Worm (Caenorhabditis elegans) whole organism, L1 larva: ENCODE measurements around the gene F55C12.4.

Experiments
- C04F5.9 ChIP-seq: sonication (generic microtip); optimal IDR thresholded peaks from 2 replicates; lab custom pipeline; 2016; ENCODE audit warnings: missing genetic modification characterization, missing compliant biosample characterization
- C34B4.2 ChIP-seq: sonication (generic microtip); optimal IDR thresholded peaks from 2 replicates; lab custom pipeline; 2017; ENCODE audit warnings: mild to moderate bottlenecking, missing genetic modification characterization, missing compliant biosample characterization
- aly-2 ChIP-seq: fragments of 150-350 bp; optimal IDR thresholded peaks from 2 replicates; lab custom pipeline; 2014; ENCODE audit warnings: missing biosample characterization, missing genetic modification characterization
- blmp-1 ChIP-seq: fragments of 150-350 bp; optimal IDR thresholded peaks from 2 replicates; lab custom pipeline; 2014; ENCODE audit warnings: missing biosample characterization, missing genetic modification characterization
- ceh-8 ChIP-seq: fragments of 200-800 bp; sonication (Bioruptor generic); optimal IDR thresholded peaks from 2 replicates; lab custom pipeline; 2018; ENCODE audit warnings: mild to moderate bottlenecking, missing genetic modification characterization, moderate library complexity, missing compliant biosample characterization
- ceh-82 ChIP-seq, 3 experiments: fragments of 150-350 bp in 1 of 3; sonication (generic microtip) in 2 of 3; optimal IDR thresholded peaks; 2 replicates each; lab custom pipeline; 2014 to 2017; ENCODE audit warnings: missing biosample characterization in 3 of 3, missing genetic modification characterization in 3 of 3
- efl-1 ChIP-seq, 4 experiments: fragments of 150-350 bp; optimal IDR thresholded peaks in 3 of 4; peaks in 1 of 4; 1 replicate in 1 of 4; 2 replicates in 3 of 4; lab custom pipeline; 2014; ENCODE audit warnings: missing biosample characterization in 2 of 4, missing genetic modification characterization in 2 of 4, missing genetic modification reagents in 2 of 4
- egl-13 ChIP-seq: sonication (generic microtip); optimal IDR thresholded peaks from 2 replicates; lab custom pipeline; 2016; ENCODE audit warnings: missing genotype, missing genetic modification reagents, missing genetic modification characterization, missing compliant biosample characterization
- elt-2 ChIP-seq: sonication (generic microtip); optimal IDR thresholded peaks from 2 replicates; lab custom pipeline; 2016; ENCODE audit warnings: missing genetic modification characterization, mild to moderate bottlenecking, inconsistent platforms, missing compliant biosample characterization, missing genetic modification reagents
- elt-3 ChIP-seq, 6 experiments: fragments of 150-350 bp in 1 of 6; sonication (generic microtip); optimal IDR thresholded peaks; 2 replicates each; lab custom pipeline; 2017 to 2018; ENCODE audit warnings: missing biosample characterization in 6 of 6, missing genetic modification characterization in 6 of 6, inconsistent platforms in 1 of 6
- fkh-4 ChIP-seq: sonication (generic microtip); optimal IDR thresholded peaks from 2 replicates; lab custom pipeline; 2016; ENCODE audit warnings: missing compliant biosample characterization, missing genetic modification characterization, borderline replicate concordance
- fkh-8 ChIP-seq: sonication (generic microtip); optimal IDR thresholded peaks from 2 replicates; lab custom pipeline; 2016; ENCODE audit warnings: mild to moderate bottlenecking, missing genetic modification characterization, missing compliant biosample characterization
- hlh-17 ChIP-seq: fragments of 200-800 bp; sonication (Bioruptor generic); optimal IDR thresholded peaks from 2 replicates; lab custom pipeline; 2018; ENCODE audit warnings: missing genetic modification characterization, mild to moderate bottlenecking, missing compliant biosample characterization, moderate library complexity, borderline replicate concordance
- irx-1 ChIP-seq: sonication (generic microtip); optimal IDR thresholded peaks from 2 replicates; lab custom pipeline; 2016; ENCODE audit warnings: missing genetic modification characterization, missing compliant biosample characterization
- isw-1 ChIP-seq: fragments of 200-800 bp; sonication (Bioruptor generic); IDR thresholded peaks from 2 replicates; pipeline ENCODE4 v1.3.6; 2022; ENCODE audit warnings: missing genetic modification characterization, missing compliant biosample characterization
- jun-1 ChIP-seq: fragments of 150-350 bp; optimal IDR thresholded peaks from 2 replicates; lab custom pipeline; 2014; ENCODE audit warnings: missing biosample characterization, missing genetic modification reagents, missing genetic modification characterization
- lin-14 ChIP-seq: fragments of 200-800 bp; sonication (Bioruptor generic); optimal IDR thresholded peaks from 2 replicates; lab custom pipeline; 2018; ENCODE audit warnings: mild to moderate bottlenecking, missing genetic modification characterization, moderate library complexity, missing compliant biosample characterization
- lin-39 ChIP-seq: fragments of 150-350 bp; optimal IDR thresholded peaks from 2 replicates; lab custom pipeline; 2014; ENCODE audit warnings: missing biosample characterization, missing genetic modification reagents, missing genetic modification characterization
- lir-3 ChIP-seq: sonication (generic microtip); optimal IDR thresholded peaks from 2 replicates; lab custom pipeline; 2016; ENCODE audit warnings: mild to moderate bottlenecking, missing genetic modification characterization, moderate library complexity, missing compliant biosample characterization; ENCODE audit not compliant: poor library complexity
- lsy-2 ChIP-seq, 2 experiments: fragments of 150-350 bp; optimal IDR thresholded peaks; 2 replicates each; lab custom pipeline; 2014; ENCODE audit warnings: missing biosample characterization in 2 of 2, missing genetic modification characterization in 2 of 2
- nhr-12 ChIP-seq: sonication (generic microtip); optimal IDR thresholded peaks from 2 replicates; lab custom pipeline; 2017; ENCODE audit warnings: missing biosample characterization, missing genetic modification characterization
- nhr-76 ChIP-seq: sonication (generic microtip); optimal IDR thresholded peaks from 2 replicates; lab custom pipeline; 2017; ENCODE audit warnings: missing biosample characterization, missing genetic modification characterization
- nhr-77 ChIP-seq: fragments of 150-350 bp; optimal IDR thresholded peaks from 2 replicates; lab custom pipeline; 2014; ENCODE audit warnings: missing biosample characterization, missing genetic modification characterization
- nhr-85 ChIP-seq: sonication (generic microtip); peaks from one replicate; lab custom pipeline; 2016; ENCODE audit warnings: missing genetic modification characterization, inconsistent platforms, missing compliant biosample characterization
- nhr-90 ChIP-seq: sonication (generic microtip); optimal IDR thresholded peaks from 2 replicates; lab custom pipeline; 2016; ENCODE audit warnings: mild to moderate bottlenecking, missing genetic modification characterization, missing compliant biosample characterization; ENCODE audit not compliant: poor library complexity
- pag-3 ChIP-seq: sonication (generic microtip); optimal IDR thresholded peaks from 2 replicates; lab custom pipeline; 2017; ENCODE audit warnings: missing genetic modification characterization, mild to moderate bottlenecking, missing compliant biosample characterization, antibody characterized with exemption, borderline replicate concordance; ENCODE audit not compliant: insufficient read depth
- rnt-1 ChIP-seq: sonication (generic microtip); optimal IDR thresholded peaks from 2 replicates; lab custom pipeline; 2016; ENCODE audit warnings: mild to moderate bottlenecking, missing genetic modification characterization, moderate library complexity, missing compliant biosample characterization
- snpc-4 ChIP-seq: fragments of 150-350 bp; optimal IDR thresholded peaks from 2 replicates; lab custom pipeline; 2014; ENCODE audit warnings: missing biosample characterization, missing genetic modification characterization
- snu-23 ChIP-seq: sonication (generic microtip); optimal IDR thresholded peaks from 2 replicates; lab custom pipeline; 2016; ENCODE audit warnings: missing genetic modification characterization, missing compliant biosample characterization
- sox-4 ChIP-seq: sonication (generic microtip); optimal IDR thresholded peaks from 2 replicates; lab custom pipeline; 2016; ENCODE audit warnings: missing genetic modification characterization, missing compliant biosample characterization
- sptf-1 ChIP-seq: fragments of 150-350 bp; optimal IDR thresholded peaks from 2 replicates; lab custom pipeline; 2014; ENCODE audit warnings: missing biosample characterization, missing genetic modification characterization
- tlp-1 ChIP-seq: fragments of 150-350 bp; optimal IDR thresholded peaks from 2 replicates; lab custom pipeline; 2014; ENCODE audit warnings: missing biosample characterization, missing genetic modification characterization
- unc-130 ChIP-seq: fragments of 150-350 bp; optimal IDR thresholded peaks from 2 replicates; lab custom pipeline; 2017; ENCODE audit warnings: missing biosample characterization, missing genetic modification characterization, inconsistent platforms
- unc-62 ChIP-seq: fragments of 150-350 bp; optimal IDR thresholded peaks from 2 replicates; lab custom pipeline; 2014; ENCODE audit warnings: missing biosample characterization, missing genetic modification reagents, missing genetic modification characterization
- unc-98 ChIP-seq: fragments of 200-800 bp; sonication (Bioruptor generic); IDR thresholded peaks from 2 replicates; pipeline ENCODE4 v1.3.6; 2022; ENCODE audit warnings: missing genetic modification characterization, missing compliant biosample characterization
- xbp-1 ChIP-seq: sonication (generic microtip); optimal IDR thresholded peaks from 2 replicates; lab custom pipeline; 2016; ENCODE audit warnings: missing genetic modification characterization, missing compliant biosample characterization
- zag-1 ChIP-seq: fragments of 150-350 bp; optimal IDR thresholded peaks from 2 replicates; lab custom pipeline; 2014; ENCODE audit warnings: missing biosample characterization, missing genetic modification characterization
- ztf-11 ChIP-seq, 2 experiments: sonication (generic microtip); optimal IDR thresholded peaks; 2 replicates each; lab custom pipeline; 2016 to 2017; ENCODE audit warnings: missing genetic modification characterization in 2 of 2, missing biosample characterization in 1 of 2, missing compliant biosample characterization in 1 of 2

F55C12.4 gene

DNA sequence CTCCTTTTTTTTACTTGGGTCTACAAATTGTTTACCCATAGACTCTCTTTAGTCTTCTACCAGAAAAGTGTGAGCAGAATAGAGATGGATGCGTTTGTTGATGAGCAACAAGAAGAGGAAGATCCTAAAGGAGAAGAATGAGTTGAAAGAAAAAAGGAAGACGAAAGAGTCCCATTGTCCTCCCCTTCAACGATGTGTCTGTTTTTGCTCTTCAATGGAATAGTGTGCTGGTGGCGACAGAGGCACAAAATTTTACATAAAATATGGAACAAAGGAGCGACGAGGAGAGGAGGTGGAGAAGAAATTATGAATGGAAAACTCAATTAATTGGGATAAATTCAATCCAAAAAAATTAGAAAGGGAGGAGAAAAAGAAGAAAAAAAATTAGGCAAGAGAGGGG, 2.4 kb upstream of the F55C12.4 start:
- peak; percentile 49 for TF ChIP-seq lin-14
- TF ChIP-seq nhr-90 (tag; lab: Kevin White, UChicago), result no peak

DNA sequence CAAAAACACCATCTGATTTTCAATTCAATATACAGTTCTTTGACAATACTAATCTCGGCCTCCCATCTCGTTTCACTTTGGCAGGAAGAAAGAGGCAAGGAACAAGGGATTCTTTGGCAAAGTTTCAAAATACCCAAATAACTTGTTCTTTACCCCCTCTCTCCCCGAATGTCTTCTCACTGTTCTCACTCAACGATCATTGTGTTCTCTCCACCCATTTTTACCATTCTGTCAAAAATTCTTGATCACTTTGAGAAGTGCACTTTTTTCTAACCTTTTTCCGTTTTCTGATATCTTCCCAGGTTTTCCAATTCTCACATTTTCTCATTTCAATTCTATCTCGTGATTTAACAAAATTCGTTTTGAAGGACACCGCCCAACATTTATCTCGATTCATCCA, 4.1 kb downstream of the F55C12.4 start, which contains the start of gene H41C03.1:
Gene H41C03.1, plus strand, starts transcription at position 301 of the 400 bp plus-strand sequence.
- TF ChIP-seq egl-13 (no peak), lin-14 (peak; percentile 17), xbp-1 (tag; lab: Kevin White, UChicago) (no peak), blmp-1 (tag; lab: Kevin White, UChicago) (peak; percentile 17)

DNA sequence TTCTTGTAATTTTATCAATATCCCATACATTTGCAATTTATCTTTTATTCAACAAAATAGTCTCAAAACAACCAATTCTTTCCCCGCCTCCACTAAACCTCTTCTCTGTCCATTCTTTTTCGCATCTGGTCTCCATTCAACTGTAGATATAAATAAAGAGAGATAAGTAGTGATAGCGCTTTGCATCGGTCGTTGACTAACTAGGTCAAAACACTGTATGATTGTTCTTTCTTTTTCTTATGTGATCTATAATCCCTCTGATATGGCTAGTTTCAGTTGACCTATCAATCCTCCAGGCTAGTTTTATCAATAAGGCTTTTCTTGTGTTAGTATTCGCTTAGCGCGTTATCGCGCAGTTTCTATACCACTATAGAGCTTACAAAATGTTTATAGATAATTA, 5.0 kb downstream of the F55C12.4 start:
- TF ChIP-seq lin-39 (tag; lab: Kevin White, UChicago) (no peak), nhr-85 (tag; lab: Kevin White, UChicago) (peak; percentile 55), zag-1 (no peak), blmp-1 (tag; lab: Kevin White, UChicago) (peak; percentile 73), sox-4 (tag; lab: Kevin White, UChicago) (no peak), ceh-8 (GFP tag; lab: Kevin White, UChicago) (no peak), elt-3 (tag; optimal IDR thresholded peaks at IDR 0.05; lab: Kevin White, UChicago) (peak in 2 of 6 experiments; percentile 51 to 80)

DNA sequence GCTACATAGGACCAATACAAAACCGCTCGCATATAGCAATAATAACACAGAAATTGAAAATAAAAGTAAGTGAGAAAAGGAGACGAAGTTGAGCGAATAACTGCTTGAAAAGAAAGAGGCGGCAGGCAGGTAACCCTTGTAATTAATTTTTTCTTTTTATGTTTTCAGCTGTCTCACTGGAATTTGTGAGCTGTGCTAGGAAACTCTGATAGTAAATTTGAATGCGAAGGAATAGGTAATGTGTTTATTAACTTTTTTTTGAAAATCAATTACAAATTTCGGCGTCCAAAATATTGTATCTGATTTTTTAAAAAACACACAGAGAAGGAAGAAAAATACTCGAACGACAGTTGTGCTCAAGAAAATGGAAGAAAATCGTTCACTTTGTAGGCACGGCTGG, 6.2 kb downstream of the F55C12.4 start, which contains the start of gene H41C03.2:
Gene H41C03.2, minus strand, starts transcription at position 101 of the 400 bp plus-strand sequence.
- TF ChIP-seq fkh-8 (tag; lab: Kevin White, UChicago) (peak; percentile 25), aly-2 (tag; lab: Kevin White, UChicago) (no peak)

DNA sequence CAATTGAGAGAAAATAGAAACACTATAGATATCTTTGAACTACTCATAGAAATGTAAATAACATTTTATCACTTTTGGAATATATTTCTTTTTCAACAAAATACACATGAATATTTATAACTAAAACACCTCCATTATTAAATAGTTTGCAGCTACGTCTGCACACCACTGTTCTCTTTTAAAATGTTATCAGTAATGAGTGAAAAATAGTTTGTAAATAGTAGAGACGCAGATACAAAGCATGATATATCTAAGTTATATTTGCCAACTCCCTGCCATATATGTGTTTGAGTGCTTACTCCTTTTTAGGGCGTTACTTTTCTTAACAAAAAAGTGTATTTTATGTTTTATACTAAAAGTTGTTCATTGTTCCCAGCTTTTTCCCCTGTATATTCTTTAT, 12.0 kb downstream of the F55C12.4 start:
- TF ChIP-seq elt-2 (tag; lab: Kevin White, UChicago), result peak; percentile 22
- no peak for TF ChIP-seq efl-1 (optimal IDR thresholded peaks at IDR 0.05; lab: Kevin White, UChicago)
- peak in 1 of 2 experiments; percentile 27 for TF ChIP-seq efl-1 (GFP tag; optimal IDR thresholded peaks at IDR 0.05 in 1 of 2; lab: Kevin White, UChicago)
- no peak for TF ChIP-seq fkh-4 (tag; lab: Kevin White, UChicago)

DNA sequence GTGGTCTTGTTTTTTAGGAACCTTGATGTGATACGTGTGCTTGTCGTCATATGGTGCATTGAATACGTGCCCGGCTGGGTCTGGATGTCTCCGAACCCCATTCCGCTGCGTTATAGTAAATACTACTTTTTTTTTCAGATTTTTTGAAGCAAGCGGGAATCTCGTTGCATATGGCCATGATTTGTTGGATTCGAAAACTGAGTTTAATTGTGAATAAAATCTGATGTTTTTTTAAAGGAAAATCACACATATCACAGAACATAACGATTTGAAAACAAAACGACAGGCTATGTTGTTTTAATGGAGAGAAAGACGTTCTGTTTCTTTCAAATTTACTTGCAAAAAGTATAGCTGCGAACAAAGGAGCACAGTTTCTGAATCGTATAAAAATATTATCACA, 12.8 kb downstream of the F55C12.4 start, which contains the start of the genes ZK1248.17 and H41C03.3:
Gene ZK1248.17, minus strand, starts transcription at position 101 of the 400 bp plus-strand sequence.
Gene H41C03.3, plus strand, starts transcription at position 337 of the 400 bp plus-strand sequence.
- TF ChIP-seq pag-3 (tag; lab: Kevin White, UChicago) (no peak), C34B4.2 (tag; lab: Kevin White, UChicago) (no peak), nhr-12 (tag; lab: Kevin White, UChicago) (no peak)

DNA sequence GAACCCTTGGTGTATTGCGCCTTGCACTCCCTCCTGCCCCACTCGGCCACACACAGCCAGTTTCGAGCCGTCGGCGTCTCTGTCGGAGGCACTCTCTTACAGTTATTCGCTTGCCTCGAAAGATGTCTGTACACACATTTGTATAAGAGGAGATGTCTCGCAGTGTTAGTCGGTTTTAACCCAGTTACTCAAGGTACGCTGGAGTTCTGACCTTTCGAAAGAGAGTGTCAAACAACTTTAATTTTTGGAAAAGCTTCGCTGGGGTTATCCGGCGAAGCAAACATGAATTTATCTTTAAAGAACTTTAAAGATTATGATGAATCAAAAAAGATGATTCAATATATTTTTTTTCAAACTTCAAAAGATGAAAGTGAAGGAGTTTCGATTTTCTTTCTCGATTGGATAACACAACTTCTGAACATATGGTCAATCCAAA, 13.5 kb downstream of the F55C12.4 start:
- TF ChIP-seq unc-130 (peak; percentile 98), ztf-11 (tag; optimal IDR thresholded peaks at IDR 0.05; lab: Kevin White, UChicago) (peak; percentile 93 to 98), lsy-2 (tag; optimal IDR thresholded peaks at IDR 0.05; lab: Kevin White, UChicago) (peak; percentile 96 to 97), snpc-4 (tag; lab: Kevin White, UChicago) (peak; percentile 100), tlp-1 (tag; lab: Kevin White, UChicago) (peak; percentile 73), unc-62 (GFP tag; lab: Kevin White, UChicago) (no peak), nhr-77 (tag; lab: Kevin White, UChicago) (peak; percentile 99), sptf-1 (no peak), jun-1 (tag; lab: Kevin White, UChicago) (peak; percentile 98), hlh-17 (peak; percentile 49), lin-39 (tag; lab: Kevin White, UChicago) (peak; percentile 99), nhr-85 (tag; lab: Kevin White, UChicago) (peak; percentile 100), C04F5.9 (peak; percentile 98), rnt-1 (tag; lab: Kevin White, UChicago) (peak; percentile 98), snu-23 (GFP tag; lab: Kevin White, UChicago) (peak; percentile 100), nhr-76 (peak; percentile 80), isw-1 (GFP tag; lab: Robert Waterston, UW) (peak; percentile 99), ceh-82 (tag; optimal IDR thresholded peaks at IDR 0.05; lab: Kevin White, UChicago) (peak; percentile 95 to 98 (median 98)), ceh-8 (GFP tag; lab: Kevin White, UChicago) (peak; percentile 99), lir-3 (tag; lab: Kevin White, UChicago) (peak; percentile 96), unc-98 (GFP tag; lab: Robert Waterston, UW) (peak; percentile 94), blmp-1 (tag; lab: Kevin White, UChicago) (peak; percentile 89), irx-1 (tag; lab: Kevin White, UChicago) (peak; percentile 100), egl-13 (peak; percentile 99)
